Worm (Caenorhabditis elegans): Measurements from ENCODE around the gene F12F6.7.

DNA sequence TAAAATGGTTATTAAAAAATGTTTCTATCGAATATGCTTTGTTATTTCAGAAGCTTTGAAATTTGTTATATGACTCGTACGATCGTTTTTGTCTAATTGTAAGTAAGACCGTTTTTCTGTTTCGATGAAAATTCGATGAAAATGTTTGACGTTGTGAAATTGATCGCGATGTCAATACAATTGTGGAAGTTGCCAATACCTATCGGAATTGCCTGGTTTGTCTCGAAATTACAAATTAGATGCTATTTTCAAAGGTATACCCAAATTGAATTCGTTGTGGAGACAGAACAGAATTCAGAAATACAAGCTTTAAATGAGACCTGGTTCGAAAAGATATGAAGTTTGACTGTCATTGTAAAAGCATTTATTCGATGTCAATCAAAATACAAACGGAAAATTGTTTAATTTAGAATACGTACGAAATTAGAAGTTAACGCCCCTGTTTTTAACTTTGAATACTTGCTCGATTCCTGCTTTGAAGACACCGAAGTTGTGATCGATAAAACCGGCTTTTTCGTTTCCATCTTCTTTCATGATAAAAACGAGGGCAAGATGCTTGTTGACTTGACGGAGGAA, 41.7 kb upstream of the F12F6.7 start:
- TF ChIP-seq ceh-34 (tag; optimal IDR thresholded peaks at IDR 0.05): no peak
- no peak for TF ChIP-seq ama-1 (optimal IDR thresholded peaks at IDR 0.05)
- no peak for TF ChIP-seq F13H6.1 (tag; optimal IDR thresholded peaks at IDR 0.05)
- TF ChIP-seq sdc-2 (tag; optimal IDR thresholded peaks at IDR 0.05): no peak
- no peak for TF ChIP-seq Y22D7AL.16 (tag; optimal IDR thresholded peaks at IDR 0.05)
- no peak for TF ChIP-seq unc-55 (GFP tag; optimal IDR thresholded peaks at IDR 0.05)
- TF ChIP-seq fkh-10 (GFP tag; optimal IDR thresholded peaks at IDR 0.05): no peak
- no peak for TF ChIP-seq sox-4 (tag; optimal IDR thresholded peaks at IDR 0.05)
- TF ChIP-seq ceh-2 (tag; optimal IDR thresholded peaks at IDR 0.05): no peak
- TF ChIP-seq pha-4 (tag; optimal IDR thresholded peaks at IDR 0.05): no peak
- TF ChIP-seq nhr-11 (tag; optimal IDR thresholded peaks at IDR 0.05): no peak
- TF ChIP-seq pros-1 (tag; optimal IDR thresholded peaks at IDR 0.05): no peak
